Fruit fly (Drosophila melanogaster) whole organism, wandering third instar larva: ENCODE results near the gene CG17625.

ENCODE experiments used
- Myc ChIP-seq: fragments of >200 bp; optimal IDR thresholded peaks from 2 replicates; lab custom pipeline; 2017
- br ChIP-seq: fragments of 200-800 bp; sonication (Bioruptor generic); optimal IDR thresholded peaks from 2 replicates; lab custom pipeline; 2016; ENCODE audit warnings: missing biosample characterization, missing genetic modification characterization
- h ChIP-seq: fragments of 200-800 bp; sonication (Bioruptor generic); optimal IDR thresholded peaks from 3 replicates; lab custom pipeline; 2016; ENCODE audit warnings: missing biosample characterization, mild to moderate bottlenecking, missing genetic modification characterization
- sage ChIP-seq: fragments of 200-800 bp; sonication (Bioruptor generic); optimal IDR thresholded peaks from 2 replicates; lab custom pipeline; 2016; ENCODE audit warnings: missing biosample characterization, mild to moderate bottlenecking, missing genetic modification characterization
- usp ChIP-seq: fragments of >200 bp; optimal IDR thresholded peaks from 2 replicates; lab custom pipeline; 2017; ENCODE audit warnings: missing biosample characterization, missing genetic modification characterization

dm6 chr3R:22638604-22639238 lies 47.9 kb upstream of the CG17625 start:
- no peak for TF ChIP-seq Myc (lab: Kevin White, UChicago)
- TF ChIP-seq sage (GFP tag; lab: Kevin White, UChicago) = no peak
- TF ChIP-seq br (GFP tag; lab: Kevin White, UChicago) = no peak
- no peak for TF ChIP-seq h
- TF ChIP-seq usp (GFP tag; lab: Kevin White, UChicago) = no peak
